Worm (Caenorhabditis elegans): ENCODE measurements around the gene C49F5.3.

The C49F5.3 gene

DNA sequence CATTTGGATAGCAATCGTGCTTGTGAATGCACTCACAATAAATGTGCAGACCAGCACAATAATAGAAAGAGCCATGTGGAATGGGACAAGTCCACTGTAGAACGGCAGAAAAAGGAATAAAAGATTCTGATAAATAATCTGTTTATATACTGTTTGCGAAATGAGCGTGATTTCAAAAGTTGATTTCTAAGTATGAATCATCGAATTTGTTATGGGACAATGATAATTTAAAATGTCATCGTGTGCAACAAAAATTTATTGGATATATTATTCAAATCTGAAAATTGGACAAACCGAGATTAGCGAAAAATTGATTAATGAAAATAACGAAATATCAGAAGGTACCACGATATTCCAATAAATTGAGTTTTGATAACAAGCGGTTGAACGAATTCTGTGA, 44.6 kb downstream of the C49F5.3 start, which contains the start of gene F55G7.5 (continued):
- no peak for TF ChIP-seq rcor-1 (GFP tag; IDR thresholded peaks at IDR 0.05)
- TF ChIP-seq ccch-3 (GFP tag; optimal IDR thresholded peaks at IDR 0.05) = no peak
- TF ChIP-seq ets-4 (GFP tag; optimal IDR thresholded peaks at IDR 0.05) = no peak
- no peak for TF ChIP-seq egl-44 (GFP tag; IDR thresholded peaks at IDR 0.05)

DNA sequence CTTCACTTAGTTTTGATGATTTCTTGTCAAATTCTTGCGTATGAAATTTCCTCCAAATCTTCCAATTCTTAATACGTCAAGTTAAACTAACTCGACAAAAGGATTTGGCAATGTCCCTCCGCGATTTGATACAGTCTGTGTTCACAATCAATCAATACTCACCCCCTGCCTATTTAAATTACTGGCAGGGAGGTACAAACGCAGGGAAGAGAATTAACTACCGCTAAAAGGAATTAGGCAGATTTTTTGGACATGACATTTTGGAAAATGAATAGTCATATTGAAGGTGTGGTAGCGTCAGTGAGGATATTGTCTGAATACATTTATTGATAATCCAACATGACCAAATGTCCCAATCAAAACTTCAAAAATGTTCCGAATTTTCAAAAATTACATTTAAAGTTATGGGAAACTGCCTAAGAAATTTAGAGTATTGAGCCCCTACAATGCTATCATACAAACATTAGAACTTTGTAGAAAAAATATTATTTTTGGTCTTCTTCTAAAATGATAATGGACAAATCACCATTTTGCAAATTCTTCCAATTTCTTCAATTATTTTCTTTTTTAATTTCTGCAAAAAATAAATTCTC, 46.0 kb downstream of the C49F5.3 start:
- peak; percentile 98 for TF ChIP-seq somi-1 (GFP tag; optimal IDR thresholded peaks at IDR 0.05)
- TF ChIP-seq F22D6.2 (tag; optimal IDR thresholded peaks at IDR 0.05) = peak; percentile 95
- no peak for TF ChIP-seq Y79H2A.3 (GFP tag; conservative IDR thresholded peaks at IDR 0.05)
- TF ChIP-seq let-607 (tag; optimal IDR thresholded peaks at IDR 0.05) = peak; percentile 55 to 93
- TF ChIP-seq bed-2 (GFP tag; IDR thresholded peaks at IDR 0.05) = no peak
- TF ChIP-seq xnd-1 (tag; optimal IDR thresholded peaks at IDR 0.05) = no peak
- no peak for TF ChIP-seq T26A5.8 (tag; optimal IDR thresholded peaks at IDR 0.05)
- no peak for TF ChIP-seq attf-3 (GFP tag; conservative IDR thresholded peaks at IDR 0.05)
- TF ChIP-seq nfya-1 (tag; optimal IDR thresholded peaks at IDR 0.05; ENCODE audit: borderline replicate concordance, insufficient read depth) = no peak
- no peak for TF ChIP-seq efl-1 (GFP tag; optimal IDR thresholded peaks at IDR 0.05)
- TF ChIP-seq ztf-28 (GFP tag; IDR thresholded peaks at IDR 0.05) = no peak
- no peak for TF ChIP-seq lsy-27 (tag; optimal IDR thresholded peaks at IDR 0.05; ENCODE audit: borderline replicate concordance, insufficient read depth)
- peak; percentile 93 for TF ChIP-seq hmg-20 (GFP tag; IDR thresholded peaks at IDR 0.05)
- no peak for TF ChIP-seq madf-6 (GFP tag; IDR thresholded peaks at IDR 0.05)
- TF ChIP-seq K12H6.12 (tag; optimal IDR thresholded peaks at IDR 0.05) = peak; percentile 94
- TF ChIP-seq ceh-79 (tag; optimal IDR thresholded peaks at IDR 0.05) = peak; percentile 47
- no peak for TF ChIP-seq egrh-3 (GFP tag; IDR thresholded peaks at IDR 0.05)
- TF ChIP-seq aptf-3 (GFP tag; IDR thresholded peaks at IDR 0.05) = no peak
- peak; percentile 81 for TF ChIP-seq mel-28 (tag; optimal IDR thresholded peaks at IDR 0.05; ENCODE audit: borderline replicate concordance)
- peak; percentile 29 for TF ChIP-seq dpff-1 (tag; optimal IDR thresholded peaks at IDR 0.05)
- peak; percentile 80 for TF ChIP-seq T07F8.4 (tag; optimal IDR thresholded peaks at IDR 0.05)
- TF ChIP-seq attf-6 (GFP tag; IDR thresholded peaks at IDR 0.05) = no peak
- peak; percentile 94 for TF ChIP-seq ztf-6 (GFP tag; IDR thresholded peaks at IDR 0.05)
- TF ChIP-seq bed-1 (GFP tag; IDR thresholded peaks at IDR 0.05) = peak; percentile 90; the same call in 1 of the 2 replicates
- peak; percentile 60 for TF ChIP-seq zim-3 (tag; optimal IDR thresholded peaks at IDR 0.05)
- TF ChIP-seq B0019.2 (GFP tag; conservative IDR thresholded peaks at IDR 0.05) = no peak
- TF ChIP-seq tbx-9 (tag; optimal IDR thresholded peaks at IDR 0.05; ENCODE audit: borderline replicate concordance) = no peak
- peak in 2 of 3 experiments; percentile 89 to 98 for TF ChIP-seq lin-35 (GFP tag; optimal IDR thresholded peaks at IDR 0.05)
- TF ChIP-seq ztf-26 (tag; optimal IDR thresholded peaks at IDR 0.05) = peak; percentile 99
- peak; percentile 97 for TF ChIP-seq rcor-1 (GFP tag; IDR thresholded peaks at IDR 0.05)
- no peak for TF ChIP-seq lsl-1 (GFP tag; optimal IDR thresholded peaks at IDR 0.05)
- TF ChIP-seq ccch-3 (GFP tag; optimal IDR thresholded peaks at IDR 0.05) = peak; percentile 83
- 0 out of 2 replicates have a peak, but pooled peaks have one; percentile 49 for TF ChIP-seq sea-2 (GFP tag; IDR thresholded peaks at IDR 0.05)
- peak; percentile 96 for TF ChIP-seq madf-10 (tag; optimal IDR thresholded peaks at IDR 0.05)
- TF ChIP-seq ceh-58 (GFP tag; IDR thresholded peaks at IDR 0.05) = no peak
- peak; percentile 59 for TF ChIP-seq F57A8.1 (GFP tag; optimal IDR thresholded peaks at IDR 0.05)
- peak; percentile 75 for TF ChIP-seq madf-3 (GFP tag; IDR thresholded peaks at IDR 0.05)
- TF ChIP-seq aptf-2 (GFP tag; conservative IDR thresholded peaks at IDR 0.05) = no peak
- TF ChIP-seq pbrm-1 (GFP tag; IDR thresholded peaks at IDR 0.05) = peak; percentile 93
- TF ChIP-seq F33H1.4 (GFP tag; IDR thresholded peaks at IDR 0.05) = no peak; the same call in none of the 2 replicates
- TF ChIP-seq rec-8 (tag; optimal IDR thresholded peaks at IDR 0.05) = peak; percentile 6 to 26
- peak; percentile 89 for TF ChIP-seq egl-44 (GFP tag; IDR thresholded peaks at IDR 0.05)
- peak; percentile 95; the same call in 1 of the 2 replicates for TF ChIP-seq cebp-2 (GFP tag; IDR thresholded peaks at IDR 0.05)
- no peak for TF ChIP-seq nfya-2 (GFP tag; IDR thresholded peaks at IDR 0.05)
